Worm (Caenorhabditis elegans) whole organism, L1 larva: ENCODE data around the gene pqn-65.

Experiments
- ama-1 ChIP-seq: fragments of 150-350 bp; optimal IDR thresholded peaks from 2 replicates; lab custom pipeline; 2014
- elt-3 ChIP-seq, 6 experiments: fragments of 150-350 bp in 1 of 6; sonication (generic microtip); optimal IDR thresholded peaks; 2 replicates each; lab custom pipeline; 2017 to 2018; ENCODE audit warnings: missing biosample characterization in 6 of 6, missing genetic modification characterization in 6 of 6, inconsistent platforms in 1 of 6
- ets-5 ChIP-seq: fragments of 200-800 bp; sonication (Bioruptor generic); IDR thresholded peaks from 2 replicates; pipeline ENCODE4 v1.3.6; 2022; ENCODE audit warnings: missing genetic modification characterization, missing compliant biosample characterization
- fkh-10 ChIP-seq: sonication (generic microtip); optimal IDR thresholded peaks from 2 replicates; lab custom pipeline; 2017; ENCODE audit warnings: missing biosample characterization, missing genetic modification reagents, missing genetic modification characterization
- fos-1 ChIP-seq: fragments of 150-350 bp; optimal IDR thresholded peaks from 2 replicates; lab custom pipeline; 2014; ENCODE audit warnings: missing biosample characterization, missing genetic modification characterization
- jun-1 ChIP-seq: fragments of 150-350 bp; optimal IDR thresholded peaks from 2 replicates; lab custom pipeline; 2014; ENCODE audit warnings: missing biosample characterization, missing genetic modification reagents, missing genetic modification characterization
- nhr-28 ChIP-seq: fragments of 150-350 bp; optimal IDR thresholded peaks from 2 replicates; lab custom pipeline; 2014; ENCODE audit warnings: missing biosample characterization, missing genetic modification characterization
- snpc-4 ChIP-seq: fragments of 150-350 bp; optimal IDR thresholded peaks from 2 replicates; lab custom pipeline; 2014; ENCODE audit warnings: missing biosample characterization, missing genetic modification characterization
- sox-4 ChIP-seq: sonication (generic microtip); optimal IDR thresholded peaks from 2 replicates; lab custom pipeline; 2016; ENCODE audit warnings: missing genetic modification characterization, missing compliant biosample characterization
- sptf-1 ChIP-seq: fragments of 150-350 bp; optimal IDR thresholded peaks from 2 replicates; lab custom pipeline; 2014; ENCODE audit warnings: missing biosample characterization, missing genetic modification characterization
- tbx-2 ChIP-seq: sonication (generic microtip); optimal IDR thresholded peaks from 2 replicates; lab custom pipeline; 2016; ENCODE audit warnings: missing genetic modification characterization, missing compliant biosample characterization
- unc-130 ChIP-seq: fragments of 150-350 bp; optimal IDR thresholded peaks from 2 replicates; lab custom pipeline; 2017; ENCODE audit warnings: missing biosample characterization, missing genetic modification characterization, inconsistent platforms
- ztf-4 ChIP-seq: fragments of 150-350 bp; optimal IDR thresholded peaks from 2 replicates; lab custom pipeline; 2014; ENCODE audit warnings: missing biosample characterization, missing genetic modification characterization

- TF ChIP-seq sptf-1, result no peak
- no peak for TF ChIP-seq jun-1 (tag; lab: Kevin White, UChicago)
- TF ChIP-seq ztf-4 (tag; lab: Kevin White, UChicago), result no peak
- TF ChIP-seq elt-3 (tag; optimal IDR thresholded peaks at IDR 0.05; lab: Kevin White, UChicago), result peak in 5 of 6 experiments; percentile 55 to 81 (median 61)
- no peak for TF ChIP-seq nhr-28
- no peak for TF ChIP-seq fos-1 (tag; lab: Kevin White, UChicago)
- TF ChIP-seq fkh-10 (GFP tag; lab: Kevin White, UChicago), result no peak
- TF ChIP-seq snpc-4 (tag; lab: Kevin White, UChicago), result no peak
- TF ChIP-seq unc-130 (tag; lab: Kevin White, UChicago), result no peak
- no peak for TF ChIP-seq ama-1
- no peak for TF ChIP-seq tbx-2 (tag; lab: Kevin White, UChicago)
- no peak for TF ChIP-seq ets-5 (GFP tag; lab: Robert Waterston, UW)
- no peak for TF ChIP-seq sox-4 (tag; lab: Kevin White, UChicago)
These were observed 43.7 kb upstream of the pqn-65 start for ce11 chrX:4662964-4663684.
